Worm (Caenorhabditis elegans) whole organism, young adult: Measurements from ENCODE around the gene srbc-78.

Experiments
- mes-4 ChIP-seq: sonication (generic microtip); optimal IDR thresholded peaks from 2 replicates; lab custom pipeline; 2016; ENCODE audit warnings: missing genotype, missing genetic modification characterization, missing compliant biosample characterization
- nfyb-1 ChIP-seq: fragments of 200-800 bp; sonication (Bioruptor generic); IDR thresholded peaks from 2 replicates; pipeline ENCODE4 v1.3.6; 2022; ENCODE audit warnings: missing genetic modification reagents, missing genetic modification characterization, missing compliant biosample characterization
- pha-4 ChIP-seq: fragments of 150-350 bp; sonication (generic microtip); optimal IDR thresholded peaks from 2 replicates; lab custom pipeline; 2014; ENCODE audit warnings: missing biosample characterization, missing genetic modification reagents, missing genetic modification characterization
- sdz-38 ChIP-seq: sonication (generic microtip); optimal IDR thresholded peaks from 2 replicates; lab custom pipeline; 2016; ENCODE audit warnings: missing genotype, missing genetic modification characterization, missing compliant biosample characterization
- snpc-4 ChIP-seq, 5 experiments: fragments of 150-350 bp in 1 of 5; sonication (generic microtip) in 4 of 5; optimal IDR thresholded peaks; 2 replicates each; lab custom pipeline; 2014 to 2018; ENCODE audit warnings: missing genetic modification characterization in 5 of 5, missing biosample characterization in 3 of 5, antibody characterized with exemption in 2 of 5, mild to moderate bottlenecking in 2 of 5, missing compliant biosample characterization in 2 of 5, missing genotype in 2 of 5, moderate library complexity in 2 of 5, missing genetic modification reagents in 1 of 5

ce11 chrV:20497537-20497936, 8.5 kb upstream of the srbc-78 start:
- TF ChIP-seq pha-4 (tag; lab: Kevin White, UChicago) (no peak), sdz-38 (tag; lab: Kevin White, UChicago) (no peak), mes-4 (tag; lab: Kevin White, UChicago) (no peak), snpc-4 (GFP tag; optimal IDR thresholded peaks at IDR 0.05; lab: Kevin White, UChicago) (no peak), snpc-4 (tag; optimal IDR thresholded peaks at IDR 0.05; lab: Kevin White, UChicago) (peak in 1 of 4 experiments; percentile 23), nfyb-1 (0 out of 2 replicates have a peak, but pooled peaks have one; percentile 27)
